Fruit fly (Drosophila melanogaster) whole organism, embryonic: ENCODE results near the gene CG5447.

ENCODE experiments used
- Blimp-1 ChIP-seq: fragments of 200-800 bp; sonication (Bioruptor generic); optimal IDR thresholded peaks from 3 replicates; lab custom pipeline; 2018; ENCODE audit warnings: missing biosample characterization, missing genetic modification characterization, mild to moderate bottlenecking, moderate library complexity, missing genetic modification reagents
- CG10209 ChIP-seq: fragments of 200-800 bp; sonication (Bioruptor generic); optimal IDR thresholded peaks from 3 replicates; lab custom pipeline; 2017; ENCODE audit warnings: missing biosample characterization, mild to moderate bottlenecking, missing genetic modification characterization, missing genetic modification reagents
- CG12299 ChIP-seq: fragments of 200-800 bp; sonication (Bioruptor generic); optimal IDR thresholded peaks from 2 replicates; lab custom pipeline; 2018; ENCODE audit warnings: missing biosample characterization, mild to moderate bottlenecking, missing genetic modification characterization
- CG12659 ChIP-seq: fragments of 200-800 bp; sonication (Bioruptor generic); optimal IDR thresholded peaks from 3 replicates; lab custom pipeline; 2017; ENCODE audit warnings: mild to moderate bottlenecking, missing biosample characterization, missing genetic modification reagents, missing genetic modification characterization
- CG14050 ChIP-seq: fragments of 200-800 bp; sonication (Bioruptor generic); IDR thresholded peaks from 3 replicates; pipeline ENCODE4 v1.3.6; 2022; ENCODE audit warnings: missing biosample characterization, missing genetic modification characterization
- CG1602 ChIP-seq: fragments of 200-800 bp; sonication (Bioruptor generic); optimal IDR thresholded peaks from 3 replicates; lab custom pipeline; 2016; ENCODE audit warnings: missing biosample characterization, missing genetic modification characterization
- CG1647 ChIP-seq: fragments of 200-800 bp; sonication (Bioruptor generic); optimal IDR thresholded peaks from 3 replicates; lab custom pipeline; 2016; ENCODE audit warnings: missing biosample characterization, missing genetic modification characterization
- CG16815 ChIP-seq: fragments of 200-800 bp; sonication (Bioruptor generic); optimal IDR thresholded peaks from 3 replicates; lab custom pipeline; 2017; ENCODE audit warnings: missing biosample characterization, mild to moderate bottlenecking, missing genetic modification characterization
- CG17361 ChIP-seq: fragments of 200-800 bp; sonication (Bioruptor generic); IDR thresholded peaks from 3 replicates; pipeline ENCODE4 v1.3.6; 2022; ENCODE audit warnings: missing biosample characterization, missing genetic modification characterization
- CG17385 ChIP-seq: fragments of 200-800 bp; sonication (Bioruptor generic); optimal IDR thresholded peaks from 3 replicates; lab custom pipeline; 2018; ENCODE audit warnings: missing biosample characterization, mild to moderate bottlenecking, missing genetic modification characterization
- CG18011 ChIP-seq: fragments of 200-800 bp; sonication (Bioruptor generic); optimal IDR thresholded peaks from 2 replicates; lab custom pipeline; 2017; ENCODE audit warnings: missing biosample characterization, missing genetic modification characterization, mild to moderate bottlenecking, moderate library complexity, missing genotype
- CG18764 ChIP-seq: fragments of 200-800 bp; sonication (Bioruptor generic); optimal IDR thresholded peaks from 3 replicates; lab custom pipeline; 2016; ENCODE audit warnings: missing biosample characterization, missing genetic modification characterization
- CG2120 ChIP-seq: fragments of 200-800 bp; sonication (Bioruptor generic); optimal IDR thresholded peaks from 3 replicates; lab custom pipeline; 2016; ENCODE audit warnings: missing biosample characterization, missing genetic modification characterization
- CG2712 ChIP-seq: fragments of 200-800 bp; optimal IDR thresholded peaks from 3 replicates; lab custom pipeline; 2019; ENCODE audit warnings: missing biosample characterization, mild to moderate bottlenecking, missing genetic modification characterization, moderate library complexity
- CG30403 ChIP-seq: fragments of 200-800 bp; sonication (Bioruptor generic); optimal IDR thresholded peaks from 3 replicates; lab custom pipeline; 2016; ENCODE audit warnings: missing biosample characterization, missing genetic modification characterization
- CG3281 ChIP-seq: fragments of 200-800 bp; sonication (Bioruptor generic); optimal IDR thresholded peaks from 3 replicates; lab custom pipeline; 2017; ENCODE audit warnings: missing biosample characterization, mild to moderate bottlenecking, missing genetic modification characterization
- CG3407 ChIP-seq: fragments of 200-800 bp; sonication (Bioruptor generic); optimal IDR thresholded peaks from 2 replicates; lab custom pipeline; 2018; ENCODE audit warnings: missing biosample characterization, mild to moderate bottlenecking, missing genetic modification characterization
- CG7556 ChIP-seq: fragments of 200-800 bp; sonication (Bioruptor generic); optimal IDR thresholded peaks from 2 replicates; lab custom pipeline; 2017; ENCODE audit warnings: missing biosample characterization, mild to moderate bottlenecking, missing genetic modification characterization
- CG9437 ChIP-seq: fragments of 200-800 bp; sonication (Bioruptor generic); optimal IDR thresholded peaks from 2 replicates; lab custom pipeline; 2018; ENCODE audit warnings: missing biosample characterization, mild to moderate bottlenecking, missing genetic modification characterization
- CG9727 ChIP-seq: fragments of 200-800 bp; sonication (Bioruptor generic); optimal IDR thresholded peaks from 3 replicates; lab custom pipeline; 2017; ENCODE audit warnings: missing biosample characterization, mild to moderate bottlenecking, missing genetic modification characterization
- D19A ChIP-seq: fragments of 200-800 bp; optimal IDR thresholded peaks from 3 replicates; lab custom pipeline; 2019; ENCODE audit warnings: missing biosample characterization, mild to moderate bottlenecking, missing genetic modification characterization, moderate library complexity
- Dad ChIP-seq: fragments of 200-800 bp; sonication (Bioruptor generic); optimal IDR thresholded peaks from 3 replicates; lab custom pipeline; 2016; ENCODE audit warnings: missing biosample characterization, missing genetic modification characterization
- Dip2 ChIP-seq: fragments of 200-800 bp; sonication (Bioruptor generic); IDR thresholded peaks from 2 replicates; pipeline ENCODE4 v1.3.6; 2022; ENCODE audit warnings: missing biosample characterization, missing genetic modification characterization
- Dll ChIP-seq: fragments of 200-800 bp; sonication (Bioruptor generic); IDR thresholded peaks from 4 replicates; pipeline ENCODE4 v1.3.6; 2022; ENCODE audit warnings: missing biosample characterization, missing genetic modification characterization; ENCODE audit not compliant: partially characterized antibody
- Drgx ChIP-seq: fragments of 200-800 bp; sonication (Bioruptor generic); IDR thresholded peaks from 2 replicates; pipeline ENCODE4 v1.3.6; 2022; ENCODE audit warnings: missing biosample characterization, missing genetic modification characterization
- E2f2 ChIP-seq: fragments of 200-800 bp; sonication (Bioruptor generic); IDR thresholded peaks from 2 replicates; pipeline ENCODE4 v1.3.6; 2022; ENCODE audit warnings: missing biosample characterization, missing genetic modification characterization
- Ets65A ChIP-seq: fragments of 200-800 bp; sonication (Bioruptor generic); peaks from one replicate; lab custom pipeline; 2016; ENCODE audit warnings: missing biosample characterization, missing genetic modification characterization
- HmgZ ChIP-seq: fragments of 200-800 bp; sonication (Bioruptor generic); optimal IDR thresholded peaks from 2 replicates; lab custom pipeline; 2018; ENCODE audit warnings: missing biosample characterization, mild to moderate bottlenecking, missing genetic modification characterization
- Hr3 ChIP-seq: fragments of 200-800 bp; sonication (Bioruptor generic); optimal IDR thresholded peaks from 3 replicates; lab custom pipeline; 2016; ENCODE audit warnings: missing biosample characterization, missing genetic modification characterization
- Hr78 ChIP-seq, 2 experiments: fragments of 200-800 bp in 1 of 2; fragments of >200 bp in 1 of 2; sonication (Bioruptor generic) in 1 of 2; optimal IDR thresholded peaks; 2 replicates each; lab custom pipeline; 2017 to 2019; ENCODE audit warnings: missing biosample characterization in 2 of 2, missing genetic modification characterization in 2 of 2, mild to moderate bottlenecking in 1 of 2, moderate library complexity in 1 of 2
- Mad ChIP-seq: fragments of 200-800 bp; sonication (Bioruptor generic); optimal IDR thresholded peaks from 2 replicates; lab custom pipeline; 2016; ENCODE audit warnings: missing biosample characterization, missing genetic modification characterization
- Med ChIP-seq: fragments of 200-800 bp; sonication (Bioruptor generic); peaks from one replicate; lab custom pipeline; 2016; ENCODE audit warnings: missing biosample characterization, missing genetic modification characterization, mild to moderate bottlenecking, inconsistent platforms, moderate library complexity
- Meics ChIP-seq: fragments of 200-800 bp; sonication (Bioruptor generic); optimal IDR thresholded peaks from 2 replicates; lab custom pipeline; 2017; ENCODE audit warnings: missing biosample characterization, mild to moderate bottlenecking, missing genetic modification characterization
- Rx ChIP-seq: fragments of 200-800 bp; sonication (Bioruptor generic); IDR thresholded peaks from 2 replicates; pipeline ENCODE4 v1.3.6; 2022; ENCODE audit warnings: missing biosample characterization, missing genetic modification characterization
- cad ChIP-seq: fragments of >200 bp; optimal IDR thresholded peaks from 2 replicates; lab custom pipeline; 2017; ENCODE audit warnings: missing biosample characterization, missing genetic modification characterization
- ci ChIP-seq: fragments of 200-800 bp; sonication (Bioruptor generic); IDR thresholded peaks from 3 replicates; pipeline ENCODE4 v1.3.6; 2022; ENCODE audit warnings: missing biosample characterization, missing genetic modification characterization
- crol ChIP-seq: fragments of 200-800 bp; sonication (Bioruptor generic); IDR thresholded peaks from 2 replicates; pipeline ENCODE4 v1.3.6; 2022; ENCODE audit warnings: missing biosample characterization, missing genetic modification characterization
- grau ChIP-seq: fragments of 200-800 bp; optimal IDR thresholded peaks from 3 replicates; lab custom pipeline; 2019; ENCODE audit warnings: missing biosample characterization, mild to moderate bottlenecking, missing genetic modification characterization, moderate library complexity
- ind ChIP-seq: fragments of 200-800 bp; sonication (Bioruptor generic); optimal IDR thresholded peaks from 3 replicates; lab custom pipeline; 2016; ENCODE audit warnings: missing biosample characterization, missing genetic modification characterization
- kah ChIP-seq: fragments of 200-800 bp; sonication (Bioruptor generic); optimal IDR thresholded peaks from 2 replicates; lab custom pipeline; 2018; ENCODE audit warnings: missing biosample characterization, mild to moderate bottlenecking, missing genetic modification characterization
- maf-S ChIP-seq: fragments of 200-800 bp; sonication (Bioruptor generic); optimal IDR thresholded peaks from 2 replicates; lab custom pipeline; 2016; ENCODE audit warnings: missing biosample characterization, missing genetic modification characterization
- nau ChIP-seq: fragments of 200-800 bp; sonication (Bioruptor generic); optimal IDR thresholded peaks from 3 replicates; lab custom pipeline; 2017; ENCODE audit warnings: missing biosample characterization, mild to moderate bottlenecking, missing genetic modification characterization, missing genetic modification reagents
- org-1 ChIP-seq: fragments of 200-800 bp; sonication (Bioruptor generic); optimal IDR thresholded peaks from 2 replicates; lab custom pipeline; 2017; ENCODE audit warnings: missing biosample characterization, missing genetic modification characterization
- ranshi ChIP-seq: fragments of 200-800 bp; sonication (Bioruptor generic); IDR thresholded peaks from 2 replicates; pipeline ENCODE4 v1.3.6; 2022; ENCODE audit warnings: missing biosample characterization, missing genetic modification characterization
- ro ChIP-seq: fragments of 200-800 bp; sonication (Bioruptor generic); IDR thresholded peaks from 2 replicates; pipeline ENCODE4 v1.3.6; 2022; ENCODE audit warnings: missing biosample characterization, missing genetic modification characterization
- sisA ChIP-seq: fragments of 200-800 bp; sonication (Bioruptor generic); IDR thresholded peaks from 2 replicates; pipeline ENCODE4 v1.3.6; 2022; ENCODE audit warnings: missing biosample characterization, missing genetic modification characterization
- stc ChIP-seq: fragments of 200-800 bp; sonication (Bioruptor generic); IDR thresholded peaks from 2 replicates; pipeline ENCODE4 v1.3.6; 2022; ENCODE audit warnings: missing biosample characterization, missing genetic modification characterization
- unc-4 ChIP-seq: fragments of 200-800 bp; sonication (Bioruptor generic); IDR thresholded peaks from 2 replicates; pipeline ENCODE4 v1.3.6; 2022; ENCODE audit warnings: missing biosample characterization, missing genetic modification characterization; ENCODE audit not compliant: partially characterized antibody
- wdn ChIP-seq: fragments of 200-800 bp; sonication (Bioruptor generic); IDR thresholded peaks from 2 replicates; pipeline ENCODE4 v1.3.6; 2022; ENCODE audit warnings: missing biosample characterization, missing genetic modification characterization

CG5447 gene

DNA sequence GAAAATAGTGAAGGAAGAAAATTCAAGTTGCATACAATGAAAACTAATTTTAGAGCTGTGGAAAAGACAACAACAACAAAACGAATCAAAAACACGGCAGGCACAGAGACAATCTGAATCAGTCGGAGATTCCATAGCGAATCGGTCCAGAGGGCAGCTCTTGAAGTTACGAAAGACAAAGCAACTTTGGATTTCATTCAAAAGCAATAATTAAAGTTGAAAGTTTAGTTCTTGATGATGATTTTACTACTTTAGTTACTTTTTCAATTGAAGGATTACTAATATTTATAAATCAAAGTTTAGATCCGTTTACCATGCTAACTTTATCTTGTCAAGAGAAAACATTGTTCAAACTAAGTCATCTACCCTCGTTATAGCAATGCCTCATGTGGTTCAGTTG, 9.0 kb upstream of the CG5447 start (continued):
- TF ChIP-seq CG30403 (GFP tag; lab: Kevin White, UChicago) (peak; percentile 11), ro (GFP tag; lab: Robert Waterston, UW) (no peak), CG3407 (no peak)

DNA sequence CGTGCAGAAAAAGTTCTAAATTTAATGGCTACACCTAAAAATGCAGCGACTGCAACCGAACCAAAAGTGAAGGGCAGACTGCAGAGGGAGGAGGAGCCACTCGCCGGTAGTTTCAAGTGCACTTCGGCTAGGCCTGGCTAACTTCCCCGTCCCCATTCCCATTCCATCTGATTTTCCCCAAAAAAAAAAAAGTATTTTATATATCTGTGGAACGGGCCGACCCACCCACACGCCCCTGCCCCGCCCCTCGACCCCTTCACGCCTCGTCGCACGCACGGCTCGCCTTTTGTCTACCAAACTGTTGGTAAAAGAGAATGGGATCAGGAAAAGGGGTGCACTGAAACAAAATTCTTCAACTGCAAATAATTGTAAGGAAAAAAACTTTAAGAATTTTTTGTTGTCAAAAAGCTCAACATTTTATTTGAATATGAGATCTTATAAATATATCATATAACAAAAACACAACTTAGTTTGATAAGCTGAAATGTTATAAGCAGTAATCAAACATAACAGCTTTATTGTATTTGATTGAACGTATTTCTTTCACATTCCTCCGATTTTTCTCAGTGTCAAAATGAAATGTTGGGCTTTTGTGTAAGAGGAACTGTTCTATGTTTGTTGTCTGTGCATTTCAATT, 8.3 kb upstream of the CG5447 start:
- TF ChIP-seq CG3281 (GFP tag; lab: Kevin White, UChicago) = peak; percentile 28
- peak; percentile 88 for TF ChIP-seq Blimp-1 (GFP tag; lab: Kevin White, UChicago)
- no peak for TF ChIP-seq cad (GFP tag; lab: Kevin White, UChicago)
- TF ChIP-seq CG9437 = peak; percentile 28
- no peak for TF ChIP-seq Hr78 (GFP tag; optimal IDR thresholded peaks at IDR 0.05; lab: Kevin White, UChicago)
- TF ChIP-seq Hr3 (GFP tag; lab: Kevin White, UChicago) = peak; percentile 27
- TF ChIP-seq Dll (GFP tag; lab: Robert Waterston, UW) = no peak
- no peak for TF ChIP-seq Dad (GFP tag; lab: Kevin White, UChicago)
- TF ChIP-seq org-1 (GFP tag; lab: Kevin White, UChicago) = peak; percentile 46
- TF ChIP-seq Meics (GFP tag; lab: Kevin White, UChicago) = peak; percentile 59
- TF ChIP-seq CG7556 = peak; percentile 62
- peak; percentile 41 for TF ChIP-seq CG12659
- peak; percentile 56 for TF ChIP-seq stc (GFP tag; lab: Robert Waterston, UW)
- TF ChIP-seq CG1602 (GFP tag; lab: Kevin White, UChicago) = peak; percentile 0
- no peak for TF ChIP-seq maf-S
- peak; percentile 45 for TF ChIP-seq CG9727 (GFP tag; lab: Kevin White, UChicago)
- TF ChIP-seq kah = peak; percentile 24
- TF ChIP-seq Med = peak; percentile 71
- TF ChIP-seq sisA (GFP tag; lab: Robert Waterston, UW) = peak; percentile 46
- TF ChIP-seq grau (tag; lab: Kevin White, UChicago) = no peak
- no peak for TF ChIP-seq wdn (GFP tag; lab: Robert Waterston, UW)
- TF ChIP-seq CG12299 (tag; lab: Kevin White, UChicago) = peak; percentile 30
- TF ChIP-seq ind (GFP tag; lab: Kevin White, UChicago) = peak; percentile 35
- peak; percentile 18 for TF ChIP-seq CG17385 (GFP tag; lab: Kevin White, UChicago)
- no peak for TF ChIP-seq Mad
- TF ChIP-seq ci (GFP tag; lab: Robert Waterston, UW) = 0 out of 3 replicates have a peak, but pooled peaks have one; percentile 20
- no peak; the same call in 1 of the 2 replicates for TF ChIP-seq E2f2 (GFP tag; lab: Robert Waterston, UW)
- TF ChIP-seq CG1647 (GFP tag; lab: Kevin White, UChicago) = no peak
- TF ChIP-seq HmgZ (tag; lab: Kevin White, UChicago) = no peak
- TF ChIP-seq CG18011 (GFP tag; lab: Kevin White, UChicago) = no peak
- peak; percentile 40 for TF ChIP-seq CG18764 (GFP tag; lab: Kevin White, UChicago)
- peak; percentile 58 for TF ChIP-seq Drgx (GFP tag; lab: Robert Waterston, UW)
- peak; percentile 84 for TF ChIP-seq CG2712 (tag; lab: Kevin White, UChicago)
- no peak for TF ChIP-seq ranshi (GFP tag; lab: Robert Waterston, UW)
- TF ChIP-seq CG17361 = peak; percentile 84
- TF ChIP-seq Dip2 (GFP tag; lab: Robert Waterston, UW) = no peak
- TF ChIP-seq CG2120 = no peak
- peak; percentile 45 for TF ChIP-seq nau (GFP tag; lab: Kevin White, UChicago)
- no peak for TF ChIP-seq D19A
- peak; percentile 39 for TF ChIP-seq CG10209 (GFP tag; lab: Kevin White, UChicago)
- peak; percentile 57 for TF ChIP-seq Ets65A (GFP tag; lab: Kevin White, UChicago)
- TF ChIP-seq Rx (GFP tag; lab: Robert Waterston, UW) = 0 out of 2 replicates have a peak, but pooled peaks have one; percentile 8
- no peak for TF ChIP-seq CG16815 (GFP tag; lab: Kevin White, UChicago)
- TF ChIP-seq unc-4 (GFP tag; lab: Robert Waterston, UW) = no peak
- peak; percentile 74 for TF ChIP-seq crol
- TF ChIP-seq CG14050 = peak; percentile 13; the same call in 1 of the 3 replicates
